Worm (Caenorhabditis elegans): ENCODE measurements around the gene Y71H2AM.20.

Gene Y71H2AM.20

ce11 chrIII:2804461-2804860, 18.7 kb upstream of the Y71H2AM.20 start:
- TF ChIP-seq fkh-2 (tag; optimal IDR thresholded peaks at IDR 0.05) (peak; percentile 45), nhr-237 (tag; optimal IDR thresholded peaks at IDR 0.05) (no peak), unc-39 (tag; optimal IDR thresholded peaks at IDR 0.05) (no peak), pqm-1 (tag; optimal IDR thresholded peaks at IDR 0.05) (peak; percentile 20), ceh-16 (tag; optimal IDR thresholded peaks at IDR 0.05) (no peak), nhr-76 (tag; optimal IDR thresholded peaks at IDR 0.05) (no peak), elt-1 (tag; optimal IDR thresholded peaks at IDR 0.05) (no peak), nhr-25 (tag; optimal IDR thresholded peaks at IDR 0.05) (peak; percentile 61), nhr-43 (tag; optimal IDR thresholded peaks at IDR 0.05; ENCODE audit: poor library complexity, severe bottlenecking) (peak; percentile 15), fos-1 (tag; optimal IDR thresholded peaks at IDR 0.05) (no peak), lin-39 (tag; optimal IDR thresholded peaks at IDR 0.05) (no peak), elt-2 (tag; optimal IDR thresholded peaks at IDR 0.05) (peak; percentile 18), aly-2 (tag; optimal IDR thresholded peaks at IDR 0.05) (no peak), nhr-77 (tag; optimal IDR thresholded peaks at IDR 0.05) (no peak), elt-3 (tag; optimal IDR thresholded peaks at IDR 0.05) (no peak), ceh-28 (tag; optimal IDR thresholded peaks at IDR 0.05) (no peak), sea-2 (GFP tag; optimal IDR thresholded peaks at IDR 0.05) (no peak), nhr-23 (tag; optimal IDR thresholded peaks at IDR 0.05) (peak; percentile 81), daf-12 (tag; optimal IDR thresholded peaks at IDR 0.05) (no peak), zag-1 (tag; optimal IDR thresholded peaks at IDR 0.05) (no peak), R02D3.7 (tag; optimal IDR thresholded peaks at IDR 0.05) (no peak), egl-5 (tag; optimal IDR thresholded peaks at IDR 0.05) (no peak), ceh-9 (tag; optimal IDR thresholded peaks at IDR 0.05) (no peak), ZK546.5 (tag; optimal IDR thresholded peaks at IDR 0.05) (no peak), lsy-12 (tag; optimal IDR thresholded peaks at IDR 0.05) (no peak), fkh-10 (GFP tag; optimal IDR thresholded peaks at IDR 0.05) (no peak), nhr-67 (tag; optimal IDR thresholded peaks at IDR 0.05) (no peak), nhr-28 (tag; optimal IDR thresholded peaks at IDR 0.05) (no peak), pha-4 (tag; optimal IDR thresholded peaks at IDR 0.05) (peak; percentile 96), jun-1 (tag; optimal IDR thresholded peaks at IDR 0.05) (no peak), tbx-2 (tag; optimal IDR thresholded peaks at IDR 0.05) (no peak), mml-1 (tag; optimal IDR thresholded peaks at IDR 0.05) (no peak), nhr-12 (tag; optimal IDR thresholded peaks at IDR 0.05) (no peak), mdl-1 (tag; optimal IDR thresholded peaks at IDR 0.05) (no peak), ama-1 (optimal IDR thresholded peaks at IDR 0.05) (no peak), hmg-11 (tag; optimal IDR thresholded peaks at IDR 0.05) (peak; percentile 6), skn-1 (tag; optimal IDR thresholded peaks at IDR 0.05) (no peak), nfya-1 (tag; optimal IDR thresholded peaks at IDR 0.05; ENCODE audit: insufficient read depth) (peak; percentile 72), snpc-4 (tag; optimal IDR thresholded peaks at IDR 0.05) (peak; percentile 42), nhr-11 (tag; optimal IDR thresholded peaks at IDR 0.05) (no peak), unc-62 (GFP tag; optimal IDR thresholded peaks at IDR 0.05) (no peak), egl-27 (tag; optimal IDR thresholded peaks at IDR 0.05) (no peak), ceh-82 (tag; optimal IDR thresholded peaks at IDR 0.05) (no peak), lin-15B (tag; optimal IDR thresholded peaks at IDR 0.05) (peak; percentile 63), ztf-11 (tag; optimal IDR thresholded peaks at IDR 0.05) (no peak), ztf-4 (tag; optimal IDR thresholded peaks at IDR 0.05) (no peak), eor-1 (tag; optimal IDR thresholded peaks at IDR 0.05) (no peak)
